Worm (Caenorhabditis elegans): ENCODE data around the gene B0563.6.

The B0563.6 gene

ce11 chrX:9096861-9097260, 40.6 kb upstream of the B0563.6 start:
- no peak for TF ChIP-seq nhr-21 (tag; optimal IDR thresholded peaks at IDR 0.05)
- no peak for TF ChIP-seq ama-1 (optimal IDR thresholded peaks at IDR 0.05)
- TF ChIP-seq sma-9 (GFP tag; optimal IDR thresholded peaks at IDR 0.05): peak; percentile 3
- no peak for TF ChIP-seq sma-9 (tag; optimal IDR thresholded peaks at IDR 0.05)
- no peak for TF ChIP-seq elt-1 (tag; optimal IDR thresholded peaks at IDR 0.05)
- no peak for TF ChIP-seq R02D3.7 (tag; optimal IDR thresholded peaks at IDR 0.05)
- peak; percentile 38 for TF ChIP-seq crh-2 (tag; optimal IDR thresholded peaks at IDR 0.05)
- no peak for TF ChIP-seq mdl-1 (tag; optimal IDR thresholded peaks at IDR 0.05)
- TF ChIP-seq nhr-23 (tag; optimal IDR thresholded peaks at IDR 0.05): no peak
- peak; percentile 89 for TF ChIP-seq fos-1 (tag; optimal IDR thresholded peaks at IDR 0.05)
- no peak for TF ChIP-seq blmp-1 (tag; optimal IDR thresholded peaks at IDR 0.05; ENCODE audit: insufficient read depth)
- TF ChIP-seq lsy-2 (tag; optimal IDR thresholded peaks at IDR 0.05): no peak
- no peak for TF ChIP-seq dmd-4 (tag; optimal IDR thresholded peaks at IDR 0.05)
- peak; percentile 2 for TF ChIP-seq gmeb-1 (tag; optimal IDR thresholded peaks at IDR 0.05)
- no peak for TF ChIP-seq nhr-129 (tag; optimal IDR thresholded peaks at IDR 0.05)
- TF ChIP-seq nhr-6 (tag; optimal IDR thresholded peaks at IDR 0.05): no peak
- no peak for TF ChIP-seq lin-39 (tag; optimal IDR thresholded peaks at IDR 0.05)
- TF ChIP-seq nhr-10 (tag; optimal IDR thresholded peaks at IDR 0.05): no peak
- TF ChIP-seq snpc-4 (tag; optimal IDR thresholded peaks at IDR 0.05): no peak

- TF ChIP-seq ceh-16 (tag; optimal IDR thresholded peaks at IDR 0.05) (peak; percentile 16), zag-1 (tag; optimal IDR thresholded peaks at IDR 0.05) (no peak)
These were observed 35.4 kb upstream of the B0563.6 start for ce11 chrX:9102150-9102549.

ce11 chrX:9103048-9103447, 34.5 kb upstream of the B0563.6 start:
- TF ChIP-seq nhr-6 (tag; optimal IDR thresholded peaks at IDR 0.05): no peak
- TF ChIP-seq ceh-16 (tag; optimal IDR thresholded peaks at IDR 0.05): no peak
- no peak for TF ChIP-seq lin-39 (tag; optimal IDR thresholded peaks at IDR 0.05)
- TF ChIP-seq egl-27 (tag; optimal IDR thresholded peaks at IDR 0.05): no peak
- no peak for TF ChIP-seq lin-11 (tag; optimal IDR thresholded peaks at IDR 0.05)

- TF ChIP-seq sma-3 (GFP tag; optimal IDR thresholded peaks at IDR 0.05) (no peak), nhr-129 (tag; optimal IDR thresholded peaks at IDR 0.05) (peak; percentile 60)
These were observed 33.9 kb upstream of the B0563.6 start for ce11 chrX:9103584-9103983.

ce11 chrX:9104399-9104798, 33.1 kb upstream of the B0563.6 start:
- TF ChIP-seq unc-55 (GFP tag; optimal IDR thresholded peaks at IDR 0.05): no peak
- TF ChIP-seq R02D3.7 (tag; optimal IDR thresholded peaks at IDR 0.05): no peak
- no peak for TF ChIP-seq snpc-4 (tag; optimal IDR thresholded peaks at IDR 0.05)
- peak; percentile 17 for TF ChIP-seq nhr-129 (tag; optimal IDR thresholded peaks at IDR 0.05)

- TF ChIP-seq ztf-4 (tag; optimal IDR thresholded peaks at IDR 0.05): no peak
- no peak for TF ChIP-seq nhr-129 (tag; optimal IDR thresholded peaks at IDR 0.05)
- TF ChIP-seq nhr-6 (tag; optimal IDR thresholded peaks at IDR 0.05): no peak
- TF ChIP-seq ama-1 (optimal IDR thresholded peaks at IDR 0.05): no peak
- no peak for TF ChIP-seq nhr-77 (tag; optimal IDR thresholded peaks at IDR 0.05)
- no peak for TF ChIP-seq nhr-21 (tag; optimal IDR thresholded peaks at IDR 0.05)
- TF ChIP-seq fos-1 (tag; optimal IDR thresholded peaks at IDR 0.05): peak; percentile 7
These were observed 32.4 kb upstream of the B0563.6 start for ce11 chrX:9105075-9105474.

- TF ChIP-seq gmeb-1 (tag; optimal IDR thresholded peaks at IDR 0.05): no peak
- no peak for TF ChIP-seq unc-39 (tag; optimal IDR thresholded peaks at IDR 0.05)
These were observed 31.6 kb upstream of the B0563.6 start for ce11 chrX:9105888-9106287.

ce11 chrX:9107866-9108265, 29.6 kb upstream of the B0563.6 start:
- no peak for TF ChIP-seq dmd-4 (tag; optimal IDR thresholded peaks at IDR 0.05)
- no peak for TF ChIP-seq zag-1 (tag; optimal IDR thresholded peaks at IDR 0.05)
- TF ChIP-seq lin-11 (tag; optimal IDR thresholded peaks at IDR 0.05): no peak
- TF ChIP-seq nhr-77 (tag; optimal IDR thresholded peaks at IDR 0.05): no peak
- TF ChIP-seq ZK546.5 (tag; optimal IDR thresholded peaks at IDR 0.05): no peak

All from whole organism, L2 larva.